Worm (Caenorhabditis elegans): ENCODE data around the gene trx-3.

trx-3 gene

ce11 chrIV:4468046-4468727 lies 18.6 kb upstream of the trx-3 start:
- TF ChIP-seq ctbp-1 (GFP tag; IDR thresholded peaks at IDR 0.05) = 0 out of 2 replicates have a peak, but pooled peaks have one; percentile 48
- TF ChIP-seq lsy-2 (tag; optimal IDR thresholded peaks at IDR 0.05) = peak; percentile 33 to 72
- TF ChIP-seq fkh-10 (GFP tag; optimal IDR thresholded peaks at IDR 0.05) = no peak
- TF ChIP-seq vab-7 (GFP tag; IDR thresholded peaks at IDR 0.05) = 0 out of 2 replicates have a peak, but pooled peaks have one; percentile 4
- peak; percentile 3; the same call in 1 of the 2 replicates for TF ChIP-seq Y75B8A.6 (GFP tag; IDR thresholded peaks at IDR 0.05)
- peak; percentile 89; the same call in 1 of the 2 replicates for TF ChIP-seq zfp-3 (GFP tag; conservative IDR thresholded peaks at IDR 0.05)
- TF ChIP-seq Y105C5A.15 (GFP tag; IDR thresholded peaks at IDR 0.05) = 0 out of 2 replicates have a peak, but pooled peaks have one; percentile 40
- TF ChIP-seq lin-38 (GFP tag; IDR thresholded peaks at IDR 0.05) = peak; percentile 65
- TF ChIP-seq nhr-102 (tag; optimal IDR thresholded peaks at IDR 0.05) = peak; percentile 60
- TF ChIP-seq mxl-3 (GFP tag; optimal IDR thresholded peaks at IDR 0.05) = peak; percentile 31
- TF ChIP-seq T26A8.4 (GFP tag; IDR thresholded peaks at IDR 0.05) = peak; percentile 75; the same call in 1 of the 2 replicates
- TF ChIP-seq R02D3.7 (tag; optimal IDR thresholded peaks at IDR 0.05) = no peak
- TF ChIP-seq hlh-30 (tag; optimal IDR thresholded peaks at IDR 0.05; ENCODE audit: insufficient read depth) = peak; percentile 11
- 0 out of 2 replicates have a peak, but pooled peaks have one; percentile 6 for TF ChIP-seq nhr-42 (GFP tag; IDR thresholded peaks at IDR 0.05)
- no peak for TF ChIP-seq ceh-82 (tag; optimal IDR thresholded peaks at IDR 0.05)
- TF ChIP-seq attf-4 (tag; optimal IDR thresholded peaks at IDR 0.05) = no peak
- no peak for TF ChIP-seq lim-7 (GFP tag; IDR thresholded peaks at IDR 0.05)
- TF ChIP-seq dmd-9 (GFP tag; IDR thresholded peaks at IDR 0.05) = no peak
- TF ChIP-seq spr-1 (tag; optimal IDR thresholded peaks at IDR 0.05) = peak; percentile 33
- peak; percentile 29 for TF ChIP-seq zip-2 (tag; optimal IDR thresholded peaks at IDR 0.05)
- TF ChIP-seq lin-1 (GFP tag; IDR thresholded peaks at IDR 0.05) = peak; percentile 59; the same call in 1 of the 2 replicates
- peak; percentile 22 for TF ChIP-seq zfp-2 (tag; optimal IDR thresholded peaks at IDR 0.05)
- TF ChIP-seq arid-1 (GFP tag; conservative IDR thresholded peaks at IDR 0.05) = no peak; the same call in 1 of the 2 replicates
- TF ChIP-seq rbr-2 (tag; optimal IDR thresholded peaks at IDR 0.05) = peak; percentile 37
- peak; percentile 56 for TF ChIP-seq sdz-12 (GFP tag; optimal IDR thresholded peaks at IDR 0.05)
- TF ChIP-seq unc-130 (GFP tag; optimal IDR thresholded peaks at IDR 0.05) = peak; percentile 44
- TF ChIP-seq dmd-8 (GFP tag; IDR thresholded peaks at IDR 0.05) = 0 out of 2 replicates have a peak, but pooled peaks have one; percentile 30
- TF ChIP-seq unc-62 (GFP tag; optimal IDR thresholded peaks at IDR 0.05 in 1 of 2) = peak in 1 of 2 experiments; percentile 63
- TF ChIP-seq unc-62 (tag; optimal IDR thresholded peaks at IDR 0.05) = no peak
- TF ChIP-seq pha-4 (GFP tag; IDR thresholded peaks at IDR 0.05) = no peak
- peak; percentile 11 for TF ChIP-seq pha-4 (tag; optimal IDR thresholded peaks at IDR 0.05)
- peak; percentile 72 for TF ChIP-seq mep-1 (tag; optimal IDR thresholded peaks at IDR 0.05)
- TF ChIP-seq ceh-32 (tag; optimal IDR thresholded peaks at IDR 0.05; ENCODE audit: poor library complexity) = no peak
- TF ChIP-seq hlh-11 (tag; optimal IDR thresholded peaks at IDR 0.05) = peak; percentile 49
- TF ChIP-seq mes-2 (tag; optimal IDR thresholded peaks at IDR 0.05; ENCODE audit: poor library complexity, severe bottlenecking) = peak; percentile 12
- TF ChIP-seq lir-3 (tag; optimal IDR thresholded peaks at IDR 0.05) = no peak
- TF ChIP-seq php-3 (GFP tag; IDR thresholded peaks at IDR 0.05) = 0 out of 2 replicates have a peak, but pooled peaks have one; percentile 31
- peak; percentile 21 for TF ChIP-seq Y5F2A.4 (GFP tag; optimal IDR thresholded peaks at IDR 0.05)
- no peak for TF ChIP-seq cey-2 (tag; optimal IDR thresholded peaks at IDR 0.05; ENCODE audit: borderline replicate concordance, insufficient read depth)
- no peak for TF ChIP-seq fos-1 (tag; optimal IDR thresholded peaks at IDR 0.05)
- no peak for TF ChIP-seq nhr-10 (tag; optimal IDR thresholded peaks at IDR 0.05)
- TF ChIP-seq nhr-11 (tag; optimal IDR thresholded peaks at IDR 0.05) = peak; percentile 14
- no peak for TF ChIP-seq lin-29 (GFP tag; IDR thresholded peaks at IDR 0.05)
- TF ChIP-seq nhr-48 (tag; optimal IDR thresholded peaks at IDR 0.05) = peak; percentile 51
- peak; percentile 30 for TF ChIP-seq aha-1 (tag)
- TF ChIP-seq hif-1 (tag; optimal IDR thresholded peaks at IDR 0.05) = peak; percentile 26 to 65
- peak in 1 of 2 experiments; percentile 61 for TF ChIP-seq daf-16 (GFP tag; optimal IDR thresholded peaks at IDR 0.05)
- peak; percentile 77 for TF ChIP-seq daf-16 (tag; optimal IDR thresholded peaks at IDR 0.05)
- peak; percentile 99 for TF ChIP-seq ama-1 (optimal IDR thresholded peaks at IDR 0.05)
- peak; percentile 1 for TF ChIP-seq nhr-6 (tag; optimal IDR thresholded peaks at IDR 0.05)
